Worm (Caenorhabditis elegans) whole organism, L1 larva: ENCODE measurements around the gene R144.12.

ENCODE experiments used
- elt-3 ChIP-seq, 6 experiments: fragments of 150-350 bp in 1 of 6; sonication (generic microtip); optimal IDR thresholded peaks; 2 replicates each; lab custom pipeline; 2017 to 2018; ENCODE audit warnings: missing biosample characterization in 6 of 6, missing genetic modification characterization in 6 of 6, inconsistent platforms in 1 of 6
- isw-1 ChIP-seq: fragments of 200-800 bp; sonication (Bioruptor generic); IDR thresholded peaks from 2 replicates; pipeline ENCODE4 v1.3.6; 2022; ENCODE audit warnings: missing genetic modification characterization, missing compliant biosample characterization
- mep-1 ChIP-seq: fragments of 150-350 bp; optimal IDR thresholded peaks from 2 replicates; lab custom pipeline; 2014; ENCODE audit warnings: missing biosample characterization, missing genetic modification characterization
- nhr-12 ChIP-seq: sonication (generic microtip); optimal IDR thresholded peaks from 2 replicates; lab custom pipeline; 2017; ENCODE audit warnings: missing biosample characterization, missing genetic modification characterization
- nhr-237 ChIP-seq: fragments of 150-350 bp; optimal IDR thresholded peaks from 2 replicates; lab custom pipeline; 2014; ENCODE audit warnings: missing biosample characterization, missing genetic modification characterization
- nhr-76 ChIP-seq: sonication (generic microtip); optimal IDR thresholded peaks from 2 replicates; lab custom pipeline; 2017; ENCODE audit warnings: missing biosample characterization, missing genetic modification characterization
- sox-4 ChIP-seq: sonication (generic microtip); optimal IDR thresholded peaks from 2 replicates; lab custom pipeline; 2016; ENCODE audit warnings: missing genetic modification characterization, missing compliant biosample characterization
- unc-30 ChIP-seq: sonication (generic microtip); optimal IDR thresholded peaks from 2 replicates; lab custom pipeline; 2017; ENCODE audit warnings: missing biosample characterization, missing genetic modification characterization
- zip-4 ChIP-seq: fragments of 200-800 bp; sonication (Bioruptor generic); optimal IDR thresholded peaks from 2 replicates; lab custom pipeline; 2018; ENCODE audit warnings: mild to moderate bottlenecking, missing genetic modification characterization, moderate library complexity, missing compliant biosample characterization

- TF ChIP-seq zip-4 (GFP tag; lab: Kevin White, UChicago) (no peak), sox-4 (no peak), isw-1 (GFP tag; lab: Robert Waterston, UW) (no peak), nhr-12 (tag; lab: Kevin White, UChicago) (no peak), nhr-237 (no peak), mep-1 (tag; lab: Kevin White, UChicago) (no peak), unc-30 (no peak), elt-3 (tag; optimal IDR thresholded peaks at IDR 0.05; lab: Kevin White, UChicago) (no peak), nhr-76 (tag; lab: Kevin White, UChicago) (no peak)
Observed at ce11 chrIII:5023642-5024041, 16.9 kb upstream of the R144.12 start.
